Worm (Caenorhabditis elegans) whole organism, L3 larva: Measurements from ENCODE around the gene F13E9.11.
A peak's percentile ranks its signal among the peaks of the same experiment; 100 is the strongest.

Experiments used
- R02D3.7 ChIP-seq: fragments of 150-350 bp; optimal IDR thresholded peaks from 2 replicates; lab custom pipeline; 2014; ENCODE audit warnings: missing biosample characterization, missing genetic modification characterization
- ZK546.5 ChIP-seq: sonication (generic microtip); optimal IDR thresholded peaks from 2 replicates; lab custom pipeline; 2017; ENCODE audit warnings: missing biosample characterization, missing genetic modification characterization
- aly-2 ChIP-seq: fragments of 150-350 bp; optimal IDR thresholded peaks from 2 replicates; lab custom pipeline; 2014; ENCODE audit warnings: missing biosample characterization, missing genetic modification characterization
- ama-1 ChIP-seq: fragments of 150-350 bp; optimal IDR thresholded peaks from 2 replicates; lab custom pipeline; 2018
- ceh-28 ChIP-seq: fragments of 150-350 bp; optimal IDR thresholded peaks from 2 replicates; lab custom pipeline; 2014; ENCODE audit warnings: missing biosample characterization, missing genetic modification reagents, missing genetic modification characterization
- ceh-9 ChIP-seq: sonication (generic microtip); optimal IDR thresholded peaks from 2 replicates; lab custom pipeline; 2018; ENCODE audit warnings: missing biosample characterization, missing genetic modification characterization
- egl-27 ChIP-seq: sonication (generic microtip); optimal IDR thresholded peaks from 4 replicates; lab custom pipeline; 2017; ENCODE audit warnings: missing biosample characterization, missing genetic modification reagents, missing genetic modification characterization
- egl-5 ChIP-seq: fragments of 150-350 bp; optimal IDR thresholded peaks from 2 replicates; lab custom pipeline; 2017; ENCODE audit warnings: missing biosample characterization, missing genetic modification reagents, missing genetic modification characterization, inconsistent platforms
- elt-1 ChIP-seq: fragments of 150-350 bp; optimal IDR thresholded peaks from 2 replicates; lab custom pipeline; 2014; ENCODE audit warnings: missing biosample characterization, missing genetic modification characterization
- elt-2 ChIP-seq: sonication (generic microtip); optimal IDR thresholded peaks from 2 replicates; lab custom pipeline; 2016; ENCODE audit warnings: missing genetic modification reagents, mild to moderate bottlenecking, missing genetic modification characterization, missing compliant biosample characterization
- fkh-10 ChIP-seq: sonication (generic microtip); optimal IDR thresholded peaks from 2 replicates; lab custom pipeline; 2017; ENCODE audit warnings: missing biosample characterization, missing genetic modification reagents, missing genetic modification characterization
- fos-1 ChIP-seq: fragments of 150-350 bp; optimal IDR thresholded peaks from 2 replicates; lab custom pipeline; 2014; ENCODE audit warnings: missing biosample characterization, missing genetic modification characterization
- jun-1 ChIP-seq: fragments of 150-350 bp; optimal IDR thresholded peaks from 2 replicates; lab custom pipeline; 2014; ENCODE audit warnings: missing biosample characterization, missing genetic modification reagents, missing genetic modification characterization
- lin-15B ChIP-seq: fragments of 150-350 bp; optimal IDR thresholded peaks from 2 replicates; lab custom pipeline; 2014; ENCODE audit warnings: missing biosample characterization, missing genetic modification characterization
- lin-39 ChIP-seq: fragments of 150-350 bp; optimal IDR thresholded peaks from 2 replicates; lab custom pipeline; 2018; ENCODE audit warnings: missing biosample characterization, missing genetic modification reagents, missing genetic modification characterization
- lsy-12 ChIP-seq: sonication (generic microtip); optimal IDR thresholded peaks from 2 replicates; lab custom pipeline; 2016; ENCODE audit warnings: mild to moderate bottlenecking, missing genetic modification characterization, missing compliant biosample characterization
- mml-1 ChIP-seq: fragments of 150-350 bp; sonication (generic microtip); optimal IDR thresholded peaks from 3 replicates; lab custom pipeline; 2014; ENCODE audit warnings: missing biosample characterization, missing genetic modification characterization
- nfya-1 ChIP-seq: sonication (generic microtip); optimal IDR thresholded peaks from 2 replicates; lab custom pipeline; 2017; ENCODE audit warnings: missing genetic modification characterization, mild to moderate bottlenecking, missing compliant biosample characterization, antibody characterized with exemption, moderate library complexity; ENCODE audit not compliant: insufficient read depth
- nhr-11 ChIP-seq: fragments of 150-350 bp; optimal IDR thresholded peaks from 2 replicates; lab custom pipeline; 2014; ENCODE audit warnings: missing biosample characterization, missing genetic modification characterization
- nhr-12 ChIP-seq: fragments of 150-350 bp; optimal IDR thresholded peaks from 2 replicates; lab custom pipeline; 2014; ENCODE audit warnings: missing biosample characterization, missing genetic modification characterization
- nhr-237 ChIP-seq: fragments of 150-350 bp; optimal IDR thresholded peaks from 2 replicates; lab custom pipeline; 2014; ENCODE audit warnings: missing biosample characterization, missing genetic modification characterization
- nhr-25 ChIP-seq: sonication (generic microtip); optimal IDR thresholded peaks from 2 replicates; lab custom pipeline; 2017; ENCODE audit warnings: missing biosample characterization, missing genetic modification characterization
- nhr-43 ChIP-seq: sonication (generic microtip); optimal IDR thresholded peaks from 2 replicates; lab custom pipeline; 2016; ENCODE audit warnings: mild to moderate bottlenecking, missing genetic modification characterization, missing compliant biosample characterization; ENCODE audit not compliant: poor library complexity, severe bottlenecking
- nhr-76 ChIP-seq: fragments of 150-350 bp; sonication (generic microtip); optimal IDR thresholded peaks from 5 replicates; lab custom pipeline; 2014; ENCODE audit warnings: missing biosample characterization, missing genetic modification characterization
- nhr-77 ChIP-seq: fragments of 150-350 bp; optimal IDR thresholded peaks from 2 replicates; lab custom pipeline; 2014; ENCODE audit warnings: missing biosample characterization, missing genetic modification characterization
- pqm-1 ChIP-seq: fragments of 150-350 bp; optimal IDR thresholded peaks from 2 replicates; lab custom pipeline; 2017; ENCODE audit warnings: missing biosample characterization, missing genetic modification characterization, inconsistent platforms
- skn-1 ChIP-seq: fragments of 150-350 bp; optimal IDR thresholded peaks from 2 replicates; lab custom pipeline; 2014; ENCODE audit warnings: missing biosample characterization, missing genetic modification characterization
- snpc-4 ChIP-seq: fragments of 150-350 bp; optimal IDR thresholded peaks from 2 replicates; lab custom pipeline; 2014; ENCODE audit warnings: missing biosample characterization, missing genetic modification characterization
- unc-62 ChIP-seq: fragments of 150-350 bp; sonication (generic microtip); optimal IDR thresholded peaks from 4 replicates; lab custom pipeline; 2014; ENCODE audit warnings: missing biosample characterization, missing genetic modification reagents, missing genetic modification characterization
- zag-1 ChIP-seq: fragments of 150-350 bp; optimal IDR thresholded peaks from 2 replicates; lab custom pipeline; 2014; ENCODE audit warnings: missing biosample characterization, missing genetic modification characterization
- ztf-11 ChIP-seq: fragments of 150-350 bp; optimal IDR thresholded peaks from 2 replicates; lab custom pipeline; 2014; ENCODE audit warnings: missing biosample characterization, missing genetic modification characterization
- ztf-4 ChIP-seq: fragments of 150-350 bp; optimal IDR thresholded peaks from 2 replicates; lab custom pipeline; 2014; ENCODE audit warnings: missing biosample characterization, missing genetic modification characterization

F13E9.11 gene

ce11 chrIV:10881230-10881629 is 12.3 kb upstream of the F13E9.11 start, which contains the start of gene F13E9.13:
F13E9.13 (plus strand) TSS chrIV:10881546.
- TF ChIP-seq nhr-25 (tag; lab: Kevin White, UChicago) = no peak
- no peak for TF ChIP-seq ama-1
- no peak for TF ChIP-seq skn-1 (tag; lab: Kevin White, UChicago)
- TF ChIP-seq aly-2 (tag; lab: Kevin White, UChicago) = no peak
- TF ChIP-seq egl-5 (tag; lab: Kevin White, UChicago) = no peak
- TF ChIP-seq nfya-1 (tag; lab: Kevin White, UChicago) = no peak
- peak; percentile 18 for TF ChIP-seq ceh-28
- TF ChIP-seq elt-2 (tag; lab: Kevin White, UChicago) = peak; percentile 67
- TF ChIP-seq pqm-1 (tag; lab: Kevin White, UChicago) = no peak

- no peak for TF ChIP-seq nfya-1 (tag; lab: Kevin White, UChicago)
- no peak for TF ChIP-seq nhr-77
- no peak for TF ChIP-seq pqm-1 (tag; lab: Kevin White, UChicago)
- TF ChIP-seq nhr-12 (tag; lab: Kevin White, UChicago) = no peak
- TF ChIP-seq nhr-237 (tag; lab: Kevin White, UChicago) = no peak
- no peak for TF ChIP-seq lin-39 (tag; lab: Kevin White, UChicago)
- no peak for TF ChIP-seq unc-62 (GFP tag; lab: Kevin White, UChicago)
- TF ChIP-seq ceh-9 (tag; lab: Kevin White, UChicago) = no peak
- TF ChIP-seq lsy-12 (tag; lab: Kevin White, UChicago) = no peak
- no peak for TF ChIP-seq R02D3.7 (tag; lab: Kevin White, UChicago)
- no peak for TF ChIP-seq elt-2 (tag; lab: Kevin White, UChicago)
- no peak for TF ChIP-seq fkh-10 (GFP tag; lab: Kevin White, UChicago)
Measured at ce11 chrIV:10880264-10880663, 11.3 kb upstream of the F13E9.11 start, which contains the start of gene fipr-15. fipr-15 (plus strand) TSS chrIV:10880564.

- TF ChIP-seq skn-1 (tag; lab: Kevin White, UChicago) (no peak), zag-1 (tag; lab: Kevin White, UChicago) (no peak), unc-62 (GFP tag; lab: Kevin White, UChicago) (no peak), pqm-1 (tag; lab: Kevin White, UChicago) (no peak), nhr-25 (tag; lab: Kevin White, UChicago) (no peak), snpc-4 (no peak), egl-27 (tag; lab: Kevin White, UChicago) (no peak), fos-1 (tag; lab: Kevin White, UChicago) (no peak), ztf-11 (tag; lab: Kevin White, UChicago) (no peak)
Measured at ce11 chrIV:10879542-10879941, 10.6 kb upstream of the F13E9.11 start, which contains the start of gene sdz-13. sdz-13 (minus strand) TSS chrIV:10879642.

- TF ChIP-seq egl-27 (tag; lab: Kevin White, UChicago) (no peak), lin-39 (tag; lab: Kevin White, UChicago) (no peak), nhr-43 (tag; lab: Kevin White, UChicago) (no peak), nhr-76 (tag; lab: Kevin White, UChicago) (no peak), jun-1 (tag; lab: Kevin White, UChicago) (no peak), ztf-4 (no peak), lsy-12 (tag; lab: Kevin White, UChicago) (no peak), nhr-25 (tag; lab: Kevin White, UChicago) (no peak)
Measured at ce11 chrIV:10876844-10877243, 7.9 kb upstream of the F13E9.11 start, which contains the start of gene fipr-14. fipr-14 (plus strand) TSS chrIV:10877144.

ce11 chrIV:10874527-10874926 is 5.6 kb upstream of the F13E9.11 start, which contains the start of gene F13E9.12:
F13E9.12 (minus strand) TSS chrIV:10874627.
- TF ChIP-seq nhr-11 (tag; lab: Kevin White, UChicago) (no peak), elt-1 (tag; lab: Kevin White, UChicago) (peak; percentile 35), egl-5 (tag; lab: Kevin White, UChicago) (no peak)

ce11 chrIV:10870158-10870557 is 1.2 kb upstream of the F13E9.11 start:
- no peak for TF ChIP-seq lin-15B (tag; lab: Kevin White, UChicago)
- no peak for TF ChIP-seq mml-1 (tag; lab: Kevin White, UChicago)
- no peak for TF ChIP-seq jun-1 (tag; lab: Kevin White, UChicago)
- no peak for TF ChIP-seq nhr-11 (tag; lab: Kevin White, UChicago)
- TF ChIP-seq ZK546.5 (tag; lab: Kevin White, UChicago) = no peak
